Fruit fly (Drosophila melanogaster): ENCODE measurements around the gene CG34280.

Gene CG34280

dm6 chr3R:17394318-17395188 is 9.0 kb downstream of the CG34280 start, which contains the start of gene CREG (continued):
- TF ChIP-seq pita (GFP tag; optimal IDR thresholded peaks at IDR 0.05) (no peak), CG17829 (tag; optimal IDR thresholded peaks at IDR 0.05) (peak; percentile 7), YL-1 (GFP tag; optimal IDR thresholded peaks at IDR 0.05) (peak; percentile 32), Mes4 (GFP tag; optimal IDR thresholded peaks at IDR 0.05) (no peak), CG2678 (tag; optimal IDR thresholded peaks at IDR 0.05) (peak; percentile 54), CG12744 (GFP tag; optimal IDR thresholded peaks at IDR 0.05) (no peak), hbn (GFP tag; IDR thresholded peaks at IDR 0.05; ENCODE audit: partially characterized antibody) (no peak)

dm6 chr3R:17391313-17391845 is 12.1 kb downstream of the CG34280 start, which contains the start of the genes Brf and sds22:
Gene Brf, minus strand, starts transcription at chr3R:17391337.
Gene sds22, plus strand, starts transcription at chr3R:17391594.
- no peak for TF ChIP-seq zf30C (GFP tag; optimal IDR thresholded peaks at IDR 0.05)
- TF ChIP-seq dpn (GFP tag; optimal IDR thresholded peaks at IDR 0.05), result peak; percentile 97
- peak; percentile 93 for TF ChIP-seq CG34376 (GFP tag; optimal IDR thresholded peaks at IDR 0.05)
- peak; percentile 95 for TF ChIP-seq vvl (GFP tag; IDR thresholded peaks at IDR 0.05)
- peak; percentile 74 for TF ChIP-seq vnd (GFP tag; IDR thresholded peaks at IDR 0.05; ENCODE audit: partially characterized antibody)
- TF ChIP-seq ab (GFP tag; optimal IDR thresholded peaks at IDR 0.05), result peak; percentile 89
- peak; percentile 95 for TF ChIP-seq CG4328 (GFP tag; optimal IDR thresholded peaks at IDR 0.05)
- peak; percentile 95 for TF ChIP-seq Xrp1 (GFP tag; IDR thresholded peaks at IDR 0.05)
- peak; percentile 80 for TF ChIP-seq Vsx1 (GFP tag; optimal IDR thresholded peaks at IDR 0.05)
- peak; percentile 96 for TF ChIP-seq Dbx (GFP tag; IDR thresholded peaks at IDR 0.05)
- TF ChIP-seq onecut (GFP tag; IDR thresholded peaks at IDR 0.05), result peak; percentile 79
- peak; percentile 96 for TF ChIP-seq sob (GFP tag; IDR thresholded peaks at IDR 0.05)
- TF ChIP-seq Hr78 (GFP tag; optimal IDR thresholded peaks at IDR 0.05), result peak in 1 of 2 experiments; percentile 77
- peak; percentile 95 for TF ChIP-seq zfh1 (GFP tag; IDR thresholded peaks at IDR 0.05)
- TF ChIP-seq CG1792 (GFP tag; optimal IDR thresholded peaks at IDR 0.05), result peak; percentile 93
- TF ChIP-seq CG2875 (GFP tag; optimal IDR thresholded peaks at IDR 0.05), result peak; percentile 84
- TF ChIP-seq tin (GFP tag; optimal IDR thresholded peaks at IDR 0.05), result peak; percentile 98
- TF ChIP-seq lmd (GFP tag; IDR thresholded peaks at IDR 0.05), result peak; percentile 95
- no peak for TF ChIP-seq sc (optimal IDR thresholded peaks at IDR 0.05)
- TF ChIP-seq sc (GFP tag; optimal IDR thresholded peaks at IDR 0.05), result peak; percentile 88
- peak; percentile 97 for TF ChIP-seq sug (tag; optimal IDR thresholded peaks at IDR 0.05)
- peak; percentile 58; the same call in 2 of the 3 replicates for TF ChIP-seq Optix (GFP tag; IDR thresholded peaks at IDR 0.05)
- peak; percentile 96 for TF ChIP-seq CG12659 (GFP tag; optimal IDR thresholded peaks at IDR 0.05)
- TF ChIP-seq CG42726 (GFP tag; IDR thresholded peaks at IDR 0.05; ENCODE audit: partially characterized antibody), result no peak
- peak; percentile 86 for TF ChIP-seq Asciz (GFP tag; optimal IDR thresholded peaks at IDR 0.05)
- TF ChIP-seq Dip2 (GFP tag; IDR thresholded peaks at IDR 0.05), result peak; percentile 46; the same call in 1 of the 2 replicates
- peak; percentile 80 for TF ChIP-seq ham (GFP tag; IDR thresholded peaks at IDR 0.05)
- TF ChIP-seq CG43689 (GFP tag; IDR thresholded peaks at IDR 0.05), result peak; percentile 78
- peak; percentile 97 for TF ChIP-seq CG13424 (tag; optimal IDR thresholded peaks at IDR 0.05)
- TF ChIP-seq mld (GFP tag; IDR thresholded peaks at IDR 0.05; ENCODE audit: partially characterized antibody), result peak; percentile 43; the same call in 1 of the 3 replicates
- peak; percentile 86 for TF ChIP-seq jing (GFP tag; optimal IDR thresholded peaks at IDR 0.05)
- peak; percentile 92 for TF ChIP-seq Gug (GFP tag; IDR thresholded peaks at IDR 0.05)
- peak; percentile 95 for TF ChIP-seq CG12769 (tag; optimal IDR thresholded peaks at IDR 0.05)
- TF ChIP-seq Atf6 (GFP tag; IDR thresholded peaks at IDR 0.05), result peak; percentile 93
- TF ChIP-seq CG11504 (tag; optimal IDR thresholded peaks at IDR 0.05), result peak; percentile 94
- peak; percentile 93 for TF ChIP-seq CG10462 (GFP tag; optimal IDR thresholded peaks at IDR 0.05)
- peak; percentile 73 for TF ChIP-seq E2f2 (GFP tag; IDR thresholded peaks at IDR 0.05)
- no peak for TF ChIP-seq CG1832 (GFP tag; optimal IDR thresholded peaks at IDR 0.05)
- peak; percentile 96 for TF ChIP-seq ems (GFP tag; optimal IDR thresholded peaks at IDR 0.05)
- no peak for TF ChIP-seq fru (optimal IDR thresholded peaks at IDR 0.05)
